Worm (Caenorhabditis elegans): Measurements from ENCODE around the gene pdf-2.

ce11 chrX:2210164-2210563 lies 47.0 kb downstream of the pdf-2 start:
- no peak for TF ChIP-seq lin-13 (GFP tag; optimal IDR thresholded peaks at IDR 0.05)
- TF ChIP-seq F13H6.1 (tag; optimal IDR thresholded peaks at IDR 0.05), result no peak
- TF ChIP-seq skn-1 (tag; optimal IDR thresholded peaks at IDR 0.05), result no peak
- no peak for TF ChIP-seq nhr-6 (tag; optimal IDR thresholded peaks at IDR 0.05)
- no peak for TF ChIP-seq C34F6.9 (tag; optimal IDR thresholded peaks at IDR 0.05)
- no peak for TF ChIP-seq nhr-129 (tag; optimal IDR thresholded peaks at IDR 0.05)
- no peak for TF ChIP-seq lin-39 (tag; optimal IDR thresholded peaks at IDR 0.05)
- TF ChIP-seq ztf-4 (tag; optimal IDR thresholded peaks at IDR 0.05), result no peak
- TF ChIP-seq ztf-11 (tag; optimal IDR thresholded peaks at IDR 0.05), result no peak
- TF ChIP-seq alr-1 (tag; optimal IDR thresholded peaks at IDR 0.05), result no peak
